Worm (Caenorhabditis elegans) whole organism, young adult: ENCODE measurements around the gene bbs-5.

ENCODE experiments used
- C06A6.2 ChIP-seq: fragments of 200-800 bp; sonication (Bioruptor generic); conservative IDR thresholded peaks from 2 replicates; pipeline ENCODE4 v1.3.6; 2022; ENCODE audit warnings: missing genetic modification characterization, missing compliant biosample characterization
- F23B12.7 ChIP-seq: sonication (generic microtip); optimal IDR thresholded peaks from 2 replicates; lab custom pipeline; 2017; ENCODE audit warnings: missing genetic modification characterization, mild to moderate bottlenecking, missing compliant biosample characterization, antibody characterized with exemption, moderate library complexity; ENCODE audit not compliant: insufficient read depth
- F33H1.4 ChIP-seq: fragments of 200-800 bp; sonication (Bioruptor generic); IDR thresholded peaks from 2 replicates; pipeline ENCODE4 v1.3.6; 2022; ENCODE audit warnings: missing genetic modification reagents, missing genetic modification characterization, missing compliant biosample characterization
- F37B4.10 ChIP-seq: fragments of 200-800 bp; sonication (Bioruptor generic); IDR thresholded peaks from 2 replicates; pipeline ENCODE4 v1.3.6; 2022; ENCODE audit warnings: missing genetic modification characterization, missing compliant biosample characterization
- F39B2.1 ChIP-seq: fragments of 200-800 bp; sonication (Bioruptor generic); IDR thresholded peaks from 2 replicates; pipeline ENCODE4 v1.3.6; 2022; ENCODE audit warnings: missing genetic modification reagents, missing genetic modification characterization, missing compliant biosample characterization
- F52B5.7 ChIP-seq: sonication (generic microtip); optimal IDR thresholded peaks from 2 replicates; lab custom pipeline; 2016; ENCODE audit warnings: mild to moderate bottlenecking, missing genetic modification characterization, missing compliant biosample characterization
- K11D2.4 ChIP-seq: fragments of 200-800 bp; sonication (Bioruptor generic); IDR thresholded peaks from 2 replicates; pipeline ENCODE4 v1.3.6; 2022; ENCODE audit warnings: missing genetic modification reagents, missing genetic modification characterization, missing compliant biosample characterization
- Y53G8AR.9 ChIP-seq: fragments of 200-800 bp; sonication (Bioruptor generic); conservative IDR thresholded peaks from 2 replicates; pipeline ENCODE4 v1.3.6; 2022; ENCODE audit warnings: missing genetic modification reagents, missing genetic modification characterization, missing compliant biosample characterization
- Y67H2A.10 ChIP-seq: fragments of 200-800 bp; sonication (Bioruptor generic); conservative IDR thresholded peaks from 2 replicates; pipeline ENCODE4 v1.3.6; 2022; ENCODE audit warnings: missing genetic modification reagents, missing genetic modification characterization, missing compliant biosample characterization
- ama-1 ChIP-seq, 3 experiments: fragments of 150-350 bp in 1 of 3; sonication (generic microtip) in 2 of 3; optimal IDR thresholded peaks; 2 replicates each; lab custom pipeline; 2014 to 2018; ENCODE audit warnings: missing biosample characterization in 2 of 3, missing genetic modification characterization in 2 of 3, missing genetic modification reagents in 2 of 3
- aptf-2 ChIP-seq: fragments of 200-800 bp; sonication (Bioruptor generic); conservative IDR thresholded peaks from 2 replicates; pipeline ENCODE4 v1.3.6; 2022; ENCODE audit warnings: missing genetic modification reagents, missing genetic modification characterization, missing compliant biosample characterization
- atf-7 ChIP-seq: sonication (generic microtip); optimal IDR thresholded peaks from 2 replicates; lab custom pipeline; 2017; ENCODE audit warnings: mild to moderate bottlenecking, missing genetic modification characterization, missing compliant biosample characterization
- athp-1 ChIP-seq: sonication (generic microtip); optimal IDR thresholded peaks from 2 replicates; lab custom pipeline; 2017; ENCODE audit warnings: mild to moderate bottlenecking, missing genetic modification characterization, missing compliant biosample characterization
- attf-5 ChIP-seq: fragments of 200-800 bp; sonication (Bioruptor generic); optimal IDR thresholded peaks from 2 replicates; lab custom pipeline; 2018; ENCODE audit warnings: mild to moderate bottlenecking, missing genetic modification characterization, missing compliant biosample characterization
- bed-1 ChIP-seq: fragments of 200-800 bp; sonication (Bioruptor generic); IDR thresholded peaks from 2 replicates; pipeline ENCODE4 v1.3.6; 2022; ENCODE audit warnings: missing genetic modification reagents, missing genetic modification characterization, missing compliant biosample characterization
- cebp-1 ChIP-seq, 2 experiments: fragments of 200-800 bp in 1 of 2; sonication (Bioruptor generic) in 1 of 2; sonication (generic microtip) in 1 of 2; IDR thresholded peaks in 1 of 2; optimal IDR thresholded peaks in 1 of 2; 2 replicates each; pipeline versions ENCODE4 v1.3.6 to Lab custom; 2017 to 2022; ENCODE audit warnings: missing compliant biosample characterization in 2 of 2, missing genetic modification characterization in 2 of 2, mild to moderate bottlenecking in 1 of 2, missing genetic modification reagents in 1 of 2, moderate library complexity in 1 of 2
- cebp-2 ChIP-seq: fragments of 200-800 bp; sonication (Bioruptor generic); IDR thresholded peaks from 2 replicates; pipeline ENCODE4 v1.3.6; 2022; ENCODE audit warnings: missing genetic modification characterization, missing compliant biosample characterization
- ceh-40 ChIP-seq: fragments of 200-800 bp; sonication (Bioruptor generic); IDR thresholded peaks from 2 replicates; pipeline ENCODE4 v1.3.6; 2022; ENCODE audit warnings: missing genetic modification characterization, missing compliant biosample characterization
- ceh-58 ChIP-seq: fragments of 200-800 bp; sonication (Bioruptor generic); IDR thresholded peaks from 2 replicates; pipeline ENCODE4 v1.3.6; 2022; ENCODE audit warnings: missing genetic modification characterization, missing compliant biosample characterization
- die-1 ChIP-seq: sonication (generic microtip); optimal IDR thresholded peaks from 2 replicates; lab custom pipeline; 2016; ENCODE audit warnings: missing genotype, mild to moderate bottlenecking, missing genetic modification characterization, missing compliant biosample characterization
- dpff-1 ChIP-seq: sonication (generic microtip); optimal IDR thresholded peaks from 2 replicates; lab custom pipeline; 2017; ENCODE audit warnings: mild to moderate bottlenecking, missing genetic modification characterization, missing compliant biosample characterization
- egrh-3 ChIP-seq: fragments of 200-800 bp; sonication (Bioruptor generic); IDR thresholded peaks from 2 replicates; pipeline ENCODE4 v1.3.6; 2022; ENCODE audit warnings: missing genetic modification reagents, missing genetic modification characterization, missing compliant biosample characterization
- fkh-3 ChIP-seq: sonication (generic microtip); optimal IDR thresholded peaks from 2 replicates; lab custom pipeline; 2016; ENCODE audit warnings: mild to moderate bottlenecking, missing genetic modification characterization, missing compliant biosample characterization
- gei-17 ChIP-seq: fragments of 200-800 bp; sonication (Bioruptor generic); optimal IDR thresholded peaks from 2 replicates; lab custom pipeline; 2018; ENCODE audit warnings: mild to moderate bottlenecking, missing genetic modification characterization, missing compliant biosample characterization
- him-1 ChIP-seq: sonication (generic microtip); optimal IDR thresholded peaks from 2 replicates; lab custom pipeline; 2016; ENCODE audit warnings: missing genotype, missing genetic modification reagents, missing genetic modification characterization, missing compliant biosample characterization
- hlh-12 ChIP-seq: sonication (generic microtip); optimal IDR thresholded peaks from 2 replicates; lab custom pipeline; 2016; ENCODE audit warnings: missing genetic modification characterization, missing compliant biosample characterization
- hmg-1.2 ChIP-seq: fragments of 200-800 bp; sonication (Bioruptor generic); IDR thresholded peaks from 2 replicates; pipeline ENCODE4 v1.3.6; 2022; ENCODE audit warnings: missing genetic modification reagents, missing genetic modification characterization, missing compliant biosample characterization
- hsf-1 ChIP-seq: fragments of 200-800 bp; sonication (Bioruptor generic); IDR thresholded peaks from 2 replicates; pipeline ENCODE4 v1.3.6; 2022; ENCODE audit warnings: missing genetic modification reagents, missing genetic modification characterization, missing compliant biosample characterization
- lin-26 ChIP-seq: fragments of 200-800 bp; sonication (Bioruptor generic); IDR thresholded peaks from 2 replicates; pipeline ENCODE4 v1.3.6; 2022; ENCODE audit warnings: missing genetic modification reagents, missing genetic modification characterization, missing compliant biosample characterization
- lin-35 ChIP-seq, 3 experiments: fragments of 150-350 bp in 2 of 3; sonication (generic microtip) in 1 of 3; optimal IDR thresholded peaks; 2 replicates each; lab custom pipeline; 2014 to 2018; ENCODE audit warnings: missing biosample characterization in 3 of 3, missing genetic modification characterization in 3 of 3, missing genetic modification reagents in 3 of 3
- lin-40 ChIP-seq: sonication (generic microtip); optimal IDR thresholded peaks from 2 replicates; lab custom pipeline; 2016; ENCODE audit warnings: missing genetic modification characterization, mild to moderate bottlenecking, missing compliant biosample characterization, missing genotype, missing genetic modification reagents
- lin-54 ChIP-seq: fragments of 200-800 bp; sonication (Bioruptor generic); optimal IDR thresholded peaks from 2 replicates; lab custom pipeline; 2018; ENCODE audit warnings: mild to moderate bottlenecking, missing genetic modification characterization, missing compliant biosample characterization
- nfya-2 ChIP-seq: fragments of 200-800 bp; sonication (Bioruptor generic); IDR thresholded peaks from 2 replicates; pipeline ENCODE4 v1.3.6; 2022; ENCODE audit warnings: missing genetic modification reagents, missing genetic modification characterization, missing compliant biosample characterization
- nfyb-1 ChIP-seq: fragments of 200-800 bp; sonication (Bioruptor generic); IDR thresholded peaks from 2 replicates; pipeline ENCODE4 v1.3.6; 2022; ENCODE audit warnings: missing genetic modification reagents, missing genetic modification characterization, missing compliant biosample characterization
- nhr-80 ChIP-seq: sonication (generic microtip); optimal IDR thresholded peaks from 2 replicates; lab custom pipeline; 2016; ENCODE audit warnings: missing genetic modification characterization, missing compliant biosample characterization
- pbrm-1 ChIP-seq: fragments of 200-800 bp; sonication (Bioruptor generic); IDR thresholded peaks from 2 replicates; pipeline ENCODE4 v1.3.6; 2022; ENCODE audit warnings: missing genetic modification reagents, missing genetic modification characterization, missing compliant biosample characterization
- sea-2 ChIP-seq: fragments of 200-800 bp; sonication (Bioruptor generic); IDR thresholded peaks from 2 replicates; pipeline ENCODE4 v1.3.6; 2022; ENCODE audit warnings: missing genetic modification characterization, missing compliant biosample characterization
- snpc-4 ChIP-seq, 5 experiments: fragments of 150-350 bp in 1 of 5; sonication (generic microtip) in 4 of 5; optimal IDR thresholded peaks; 2 replicates each; lab custom pipeline; 2014 to 2018; ENCODE audit warnings: missing genetic modification characterization in 5 of 5, missing biosample characterization in 3 of 5, antibody characterized with exemption in 2 of 5, mild to moderate bottlenecking in 2 of 5, missing compliant biosample characterization in 2 of 5, missing genotype in 2 of 5, moderate library complexity in 2 of 5, missing genetic modification reagents in 1 of 5
- zfh-2 ChIP-seq: fragments of 200-800 bp; sonication (Bioruptor generic); conservative IDR thresholded peaks from 2 replicates; pipeline ENCODE4 v1.3.6; 2022; ENCODE audit warnings: missing genetic modification reagents, missing genetic modification characterization, missing compliant biosample characterization
- ztf-22 ChIP-seq: fragments of 200-800 bp; sonication (Bioruptor generic); optimal IDR thresholded peaks from 2 replicates; lab custom pipeline; 2018; ENCODE audit warnings: mild to moderate bottlenecking, missing genetic modification characterization, moderate library complexity, missing compliant biosample characterization
- ztf-3 ChIP-seq: fragments of 200-800 bp; sonication (Bioruptor generic); optimal IDR thresholded peaks from 2 replicates; lab custom pipeline; 2018; ENCODE audit warnings: mild to moderate bottlenecking, missing genetic modification characterization, missing compliant biosample characterization

bbs-5 gene

DNA sequence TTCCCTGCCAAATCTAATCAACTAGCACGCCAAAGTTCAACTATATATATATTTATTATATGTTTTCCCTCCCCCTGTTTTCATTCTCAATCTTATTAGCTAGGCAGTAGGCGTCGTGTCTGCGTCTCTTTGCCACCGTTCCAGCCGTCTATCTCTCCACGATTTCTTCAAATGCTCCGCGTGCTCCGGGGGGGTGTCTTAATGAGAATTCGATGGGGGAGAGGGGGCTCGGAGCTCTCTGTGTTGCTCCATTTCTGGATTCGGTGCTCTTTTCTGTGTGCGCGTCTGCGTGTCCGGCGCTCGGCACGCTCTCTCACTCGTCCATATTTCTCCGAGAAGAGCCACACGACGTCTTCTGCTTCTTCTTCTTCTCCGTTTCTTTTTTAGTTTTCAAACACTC lies 22.6 kb upstream of the bbs-5 start (continued):
- TF ChIP-seq Y67H2A.10 (GFP tag; lab: Robert Waterston, UW) (no peak), athp-1 (tag; lab: Kevin White, UChicago) (no peak), hlh-12 (tag; lab: Kevin White, UChicago) (no peak), attf-5 (peak; percentile 72), snpc-4 (GFP tag; optimal IDR thresholded peaks at IDR 0.05; lab: Kevin White, UChicago) (no peak), snpc-4 (tag; optimal IDR thresholded peaks at IDR 0.05; lab: Kevin White, UChicago) (peak in 1 of 4 experiments; percentile 16), die-1 (tag; lab: Kevin White, UChicago) (no peak), ztf-3 (GFP tag; lab: Kevin White, UChicago) (no peak), K11D2.4 (GFP tag; lab: Robert Waterston, UW) (no peak), cebp-2 (peak; percentile 64; the same call in 1 of the 2 replicates), F23B12.7 (no peak), gei-17 (GFP tag; lab: Kevin White, UChicago) (no peak), lin-40 (tag; lab: Kevin White, UChicago) (peak; percentile 48), bed-1 (GFP tag; lab: Robert Waterston, UW) (no peak), cebp-1 (GFP tag; IDR thresholded peaks at IDR 0.05; lab: Robert Waterston, UW) (no peak), cebp-1 (tag; optimal IDR thresholded peaks at IDR 0.05; lab: Kevin White, UChicago) (peak; percentile 64), atf-7 (tag; lab: Kevin White, UChicago) (no peak), aptf-2 (GFP tag; lab: Robert Waterston, UW) (no peak), zfh-2 (GFP tag; lab: Robert Waterston, UW) (peak; percentile 99), nhr-80 (no peak), ceh-40 (GFP tag; lab: Robert Waterston, UW) (no peak), fkh-3 (tag; lab: Kevin White, UChicago) (no peak), hmg-1.2 (GFP tag; lab: Robert Waterston, UW) (peak; percentile 49), nfya-2 (GFP tag; lab: Robert Waterston, UW) (no peak), ceh-58 (no peak), F39B2.1 (GFP tag; lab: Robert Waterston, UW) (no peak), lin-26 (GFP tag; lab: Robert Waterston, UW) (no peak), dpff-1 (tag; lab: Kevin White, UChicago) (no peak), lin-54 (GFP tag; lab: Kevin White, UChicago) (no peak), Y53G8AR.9 (GFP tag; lab: Robert Waterston, UW) (no peak), nfyb-1 (GFP tag; lab: Robert Waterston, UW) (peak; percentile 34; the same call in 1 of the 2 replicates), C06A6.2 (no peak), F33H1.4 (GFP tag; lab: Robert Waterston, UW) (no peak), lin-35 (GFP tag; optimal IDR thresholded peaks at IDR 0.05; lab: Kevin White, UChicago) (peak in 1 of 3 experiments; percentile 18), him-1 (no peak), F37B4.10 (GFP tag; lab: Robert Waterston, UW) (no peak), ztf-22 (GFP tag; lab: Kevin White, UChicago) (peak; percentile 58), egrh-3 (peak; percentile 58; the same call in 1 of the 2 replicates), pbrm-1 (GFP tag; lab: Robert Waterston, UW) (no peak), hsf-1 (GFP tag; lab: Robert Waterston, UW) (no peak), sea-2 (GFP tag; lab: Robert Waterston, UW) (no peak), ama-1 (optimal IDR thresholded peaks at IDR 0.05; lab: Kevin White, UChicago) (no peak), ama-1 (GFP tag; optimal IDR thresholded peaks at IDR 0.05; lab: Kevin White, UChicago) (no peak), F52B5.7 (no peak)
